Worm (Caenorhabditis elegans) whole organism, L4 larva: Measurements from ENCODE around the gene skpt-1.

Experiments used
- aly-2 ChIP-seq: sonication (generic microtip); optimal IDR thresholded peaks from 2 replicates; lab custom pipeline; 2018; ENCODE audit warnings: missing biosample characterization, missing genetic modification characterization
- ama-1 ChIP-seq: fragments of 150-350 bp; optimal IDR thresholded peaks from 2 replicates; lab custom pipeline; 2014; ENCODE audit warnings: inconsistent platforms, mixed read lengths
- fos-1 ChIP-seq: fragments of 150-350 bp; optimal IDR thresholded peaks from 2 replicates; lab custom pipeline; 2014; ENCODE audit warnings: missing biosample characterization, missing genetic modification characterization
- lin-15B ChIP-seq: fragments of 150-350 bp; sonication (generic microtip); optimal IDR thresholded peaks from 3 replicates; lab custom pipeline; 2014; ENCODE audit warnings: missing biosample characterization, missing genetic modification characterization
- madf-5 ChIP-seq, 2 experiments: fragments of 200-800 bp; sonication (Bioruptor generic); IDR thresholded peaks; 2 replicates each; pipeline ENCODE4 v1.3.6; 2022; ENCODE audit warnings: missing compliant biosample characterization in 2 of 2, missing genetic modification characterization in 2 of 2
- mdl-1 ChIP-seq, 2 experiments: fragments of 150-350 bp in 1 of 2; sonication (generic microtip) in 1 of 2; optimal IDR thresholded peaks; 2 replicates each; lab custom pipeline; 2014 to 2017; ENCODE audit warnings: missing biosample characterization in 2 of 2, missing genetic modification characterization in 2 of 2
- nhr-237 ChIP-seq: sonication (generic microtip); optimal IDR thresholded peaks from 2 replicates; lab custom pipeline; 2017; ENCODE audit warnings: missing biosample characterization, missing genetic modification characterization
- nhr-76 ChIP-seq: fragments of 150-350 bp; optimal IDR thresholded peaks from 2 replicates; lab custom pipeline; 2014; ENCODE audit warnings: missing biosample characterization, missing genetic modification characterization
- nhr-77 ChIP-seq: fragments of 150-350 bp; optimal IDR thresholded peaks from 2 replicates; lab custom pipeline; 2014; ENCODE audit warnings: missing biosample characterization, missing genetic modification characterization
- pha-4 ChIP-seq, 2 experiments: fragments of 150-350 bp in 1 of 2; fragments of 200-800 bp in 1 of 2; sonication (Bioruptor generic) in 1 of 2; IDR thresholded peaks in 1 of 2; optimal IDR thresholded peaks in 1 of 2; 2 replicates each; pipeline versions ENCODE4 v1.3.6 to Lab custom; 2014 to 2022; ENCODE audit warnings: missing genetic modification characterization in 2 of 2, missing genetic modification reagents in 2 of 2, missing biosample characterization in 1 of 2, missing compliant biosample characterization in 1 of 2
- zag-1 ChIP-seq: fragments of 150-350 bp; optimal IDR thresholded peaks from 2 replicates; lab custom pipeline; 2014; ENCODE audit warnings: missing biosample characterization, missing genetic modification characterization
- ztf-11 ChIP-seq: fragments of 150-350 bp; optimal IDR thresholded peaks from 2 replicates; lab custom pipeline; 2014; ENCODE audit warnings: missing biosample characterization, missing genetic modification characterization

- no peak for TF ChIP-seq ama-1 (lab: Kevin White, UChicago)
- TF ChIP-seq mdl-1 (tag; optimal IDR thresholded peaks at IDR 0.05; lab: Kevin White, UChicago) = no peak
- TF ChIP-seq nhr-237 = no peak
- no peak for TF ChIP-seq lin-15B (tag; lab: Kevin White, UChicago)
- TF ChIP-seq nhr-77 (tag; lab: Kevin White, UChicago) = no peak
- no peak for TF ChIP-seq nhr-76 (tag; lab: Kevin White, UChicago)
- no peak for TF ChIP-seq fos-1 (tag; lab: Kevin White, UChicago)
- TF ChIP-seq pha-4 (GFP tag; IDR thresholded peaks at IDR 0.05; lab: Robert Waterston, UW) = no peak
- no peak for TF ChIP-seq pha-4 (tag; optimal IDR thresholded peaks at IDR 0.05; lab: Kevin White, UChicago)
- no peak for TF ChIP-seq zag-1 (tag; lab: Kevin White, UChicago)
- TF ChIP-seq ztf-11 (tag; lab: Kevin White, UChicago) = no peak
- no peak for TF ChIP-seq madf-5 (GFP tag; IDR thresholded peaks at IDR 0.05; lab: Robert Waterston, UW)
- TF ChIP-seq aly-2 (tag; lab: Kevin White, UChicago) = no peak
Observed at ce11 chrIII:5402419-5402818, 45.8 kb downstream of the skpt-1 start.
